Worm (Caenorhabditis elegans): ENCODE measurements around the gene oga-1.

oga-1 gene

DNA sequence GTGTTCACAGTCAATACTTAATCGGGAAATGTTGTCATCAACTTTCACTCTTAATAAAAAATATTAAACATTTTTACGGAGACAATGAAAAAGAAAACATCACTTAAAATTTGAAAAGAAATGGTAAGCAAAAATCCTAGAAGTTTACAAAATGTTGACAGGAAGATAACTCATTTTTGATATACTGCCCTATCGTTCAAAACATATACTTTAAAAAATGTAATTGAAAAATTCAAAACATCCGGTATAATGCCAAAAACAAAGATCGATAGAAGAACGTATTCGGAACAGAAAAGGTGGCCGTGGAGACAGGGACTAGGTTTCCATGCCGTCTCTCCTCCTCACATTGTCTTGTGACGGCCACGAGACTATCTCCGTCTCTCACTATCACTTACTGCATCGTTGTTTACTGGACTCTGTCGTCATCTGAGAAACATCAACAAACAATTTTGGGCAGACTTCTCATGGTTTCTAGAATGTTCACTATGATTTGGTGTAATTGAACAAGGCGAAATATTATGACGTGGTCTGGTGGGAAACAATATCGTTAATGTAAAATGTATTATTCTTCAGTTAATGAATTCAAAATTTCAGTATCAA, at the start of gene oga-1:
oga-1 (minus strand) TSS at position 51 of the 600 bp plus-strand sequence.
- TF ChIP-seq nhr-76 (tag; optimal IDR thresholded peaks at IDR 0.05) (no peak), sptf-1 (tag; optimal IDR thresholded peaks at IDR 0.05) (no peak), mls-2 (tag; optimal IDR thresholded peaks at IDR 0.05) (no peak), ztf-11 (tag; optimal IDR thresholded peaks at IDR 0.05) (no peak), tbx-8 (GFP tag; optimal IDR thresholded peaks at IDR 0.05) (no peak), lsy-2 (tag; optimal IDR thresholded peaks at IDR 0.05) (no peak), zip-8 (tag; optimal IDR thresholded peaks at IDR 0.05) (no peak), bed-3 (GFP tag; optimal IDR thresholded peaks at IDR 0.05) (no peak), ceh-39 (tag; optimal IDR thresholded peaks at IDR 0.05) (no peak), cnd-1 (tag; optimal IDR thresholded peaks at IDR 0.05) (no peak), elt-3 (tag; optimal IDR thresholded peaks at IDR 0.05) (no peak), unc-62 (GFP tag; optimal IDR thresholded peaks at IDR 0.05) (peak; percentile 40), ceh-83 (GFP tag; optimal IDR thresholded peaks at IDR 0.05) (no peak), mep-1 (tag; optimal IDR thresholded peaks at IDR 0.05) (peak; percentile 24), hlh-1 (tag; optimal IDR thresholded peaks at IDR 0.05) (no peak), nhr-12 (tag; optimal IDR thresholded peaks at IDR 0.05) (no peak), mab-5 (tag; optimal IDR thresholded peaks at IDR 0.05) (no peak), blmp-1 (tag; optimal IDR thresholded peaks at IDR 0.05) (no peak), ces-1 (GFP tag; optimal IDR thresholded peaks at IDR 0.05) (peak; percentile 20), sem-2 (GFP tag; optimal IDR thresholded peaks at IDR 0.05) (no peak), lin-32 (GFP tag; optimal IDR thresholded peaks at IDR 0.05) (no peak), drap-1 (GFP tag; optimal IDR thresholded peaks at IDR 0.05) (no peak), flh-1 (GFP tag; optimal IDR thresholded peaks at IDR 0.05) (no peak), elt-1 (tag; optimal IDR thresholded peaks at IDR 0.05; ENCODE audit: borderline replicate concordance, insufficient read depth) (no peak), pha-4 (tag; optimal IDR thresholded peaks at IDR 0.05) (peak; percentile 83), lin-13 (tag; optimal IDR thresholded peaks at IDR 0.05) (peak; percentile 21)

- TF ChIP-seq unc-39 (tag; optimal IDR thresholded peaks at IDR 0.05): no peak
- no peak for TF ChIP-seq mab-5 (tag; optimal IDR thresholded peaks at IDR 0.05)
- TF ChIP-seq hlh-1 (tag; optimal IDR thresholded peaks at IDR 0.05): no peak
- no peak for TF ChIP-seq pha-4 (tag; optimal IDR thresholded peaks at IDR 0.05)
- no peak for TF ChIP-seq unc-120 (tag; optimal IDR thresholded peaks at IDR 0.05; ENCODE audit: poor library complexity, severe bottlenecking)
- no peak for TF ChIP-seq mls-2 (tag; optimal IDR thresholded peaks at IDR 0.05)
- no peak for TF ChIP-seq ztf-11 (tag; optimal IDR thresholded peaks at IDR 0.05)
- TF ChIP-seq nhr-237 (tag; optimal IDR thresholded peaks at IDR 0.05): no peak
- TF ChIP-seq ceh-39 (tag; optimal IDR thresholded peaks at IDR 0.05): no peak
- no peak for TF ChIP-seq drap-1 (GFP tag; optimal IDR thresholded peaks at IDR 0.05)
- TF ChIP-seq mep-1 (tag; optimal IDR thresholded peaks at IDR 0.05): no peak
- no peak for TF ChIP-seq lin-32 (GFP tag; optimal IDR thresholded peaks at IDR 0.05)
- no peak for TF ChIP-seq unc-62 (GFP tag; optimal IDR thresholded peaks at IDR 0.05)
- no peak for TF ChIP-seq lin-13 (tag; optimal IDR thresholded peaks at IDR 0.05)
- no peak for TF ChIP-seq cnd-1 (tag; optimal IDR thresholded peaks at IDR 0.05)
- TF ChIP-seq nhr-28 (tag; optimal IDR thresholded peaks at IDR 0.05): no peak
- no peak for TF ChIP-seq flh-1 (GFP tag; optimal IDR thresholded peaks at IDR 0.05)
- no peak for TF ChIP-seq nhr-12 (tag; optimal IDR thresholded peaks at IDR 0.05)
These were observed 46.5 kb upstream of the oga-1 start, which contains the start of gene C23F12.9 for ce11 chrX:9393750-9394149. Gene C23F12.9 (plus strand): TSS chrX:9394050.

ce11 chrX:9391345-9391744, 44.1 kb upstream of the oga-1 start, which contains the start of gene C23F12.3:
Gene C23F12.3 (plus strand): TSS chrX:9391645.
- no peak for TF ChIP-seq elt-1 (tag; optimal IDR thresholded peaks at IDR 0.05; ENCODE audit: borderline replicate concordance, insufficient read depth)

DNA sequence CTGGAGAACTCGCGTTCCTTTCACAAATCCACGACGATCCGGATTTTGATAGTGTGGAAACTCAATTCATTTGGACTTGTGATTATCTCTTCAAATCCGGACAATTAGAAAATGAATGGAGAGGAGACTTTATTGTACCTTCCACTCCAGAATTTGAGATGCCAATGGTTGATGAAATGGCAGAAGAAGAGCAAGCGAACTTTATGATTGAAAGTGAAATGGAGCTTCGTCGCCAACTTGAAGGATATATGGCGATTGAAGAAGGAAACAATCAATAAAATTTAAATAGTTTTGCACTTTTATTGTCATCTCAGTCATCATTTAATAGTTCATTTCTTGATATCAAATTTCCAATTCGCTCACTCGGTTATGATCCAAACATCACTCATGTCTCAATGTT, 41.5 kb upstream of the oga-1 start:
- no peak for TF ChIP-seq M03D4.4 (tag; optimal IDR thresholded peaks at IDR 0.05)
- TF ChIP-seq nhr-237 (tag; optimal IDR thresholded peaks at IDR 0.05): no peak
- TF ChIP-seq lin-13 (tag; optimal IDR thresholded peaks at IDR 0.05): no peak
- no peak for TF ChIP-seq bed-3 (GFP tag; optimal IDR thresholded peaks at IDR 0.05)
- TF ChIP-seq nhr-76 (tag; optimal IDR thresholded peaks at IDR 0.05): no peak
- TF ChIP-seq elt-1 (tag; optimal IDR thresholded peaks at IDR 0.05; ENCODE audit: borderline replicate concordance, insufficient read depth): no peak
- no peak for TF ChIP-seq blmp-1 (tag; optimal IDR thresholded peaks at IDR 0.05)
- no peak for TF ChIP-seq mep-1 (tag; optimal IDR thresholded peaks at IDR 0.05)
- no peak for TF ChIP-seq pha-4 (tag; optimal IDR thresholded peaks at IDR 0.05)
- no peak for TF ChIP-seq unc-120 (tag; optimal IDR thresholded peaks at IDR 0.05; ENCODE audit: poor library complexity, severe bottlenecking)
- TF ChIP-seq ceh-83 (GFP tag; optimal IDR thresholded peaks at IDR 0.05): no peak
- TF ChIP-seq sptf-1 (tag; optimal IDR thresholded peaks at IDR 0.05): no peak
- no peak for TF ChIP-seq tbx-8 (GFP tag; optimal IDR thresholded peaks at IDR 0.05)
- no peak for TF ChIP-seq unc-39 (tag; optimal IDR thresholded peaks at IDR 0.05)
- no peak for TF ChIP-seq ceh-39 (tag; optimal IDR thresholded peaks at IDR 0.05)
- no peak for TF ChIP-seq ceh-43 (GFP tag; optimal IDR thresholded peaks at IDR 0.05)
- TF ChIP-seq lin-32 (GFP tag; optimal IDR thresholded peaks at IDR 0.05): no peak
- TF ChIP-seq lsy-2 (tag; optimal IDR thresholded peaks at IDR 0.05): no peak
- TF ChIP-seq mls-2 (tag; optimal IDR thresholded peaks at IDR 0.05): no peak

Data from whole organism, mixed stage, embryonic.